Worm (Caenorhabditis elegans) whole organism, L4 larva: ENCODE measurements around the gene K11H12.10.

Experiments
- lin-13 ChIP-seq: fragments of 150-350 bp; optimal IDR thresholded peaks from 2 replicates; lab custom pipeline; 2014; ENCODE audit warnings: missing biosample characterization, missing genetic modification reagents, missing genetic modification characterization
- nhr-102 ChIP-seq: sonication (generic microtip); optimal IDR thresholded peaks from 2 replicates; lab custom pipeline; 2016; ENCODE audit warnings: mild to moderate bottlenecking, missing genetic modification characterization, moderate library complexity, missing compliant biosample characterization

ce11 chrIV:631869-632268 is 44.0 kb upstream of the K11H12.10 start:
- TF ChIP-seq lin-13 (GFP tag; lab: Kevin White, UChicago) = no peak
- TF ChIP-seq nhr-102 (tag; lab: Kevin White, UChicago) = no peak
